Fruit fly (Drosophila melanogaster): ENCODE data around the gene Obp83b.
A peak's percentile ranks its signal among the peaks of the same experiment; 100 is the strongest.

DNA sequence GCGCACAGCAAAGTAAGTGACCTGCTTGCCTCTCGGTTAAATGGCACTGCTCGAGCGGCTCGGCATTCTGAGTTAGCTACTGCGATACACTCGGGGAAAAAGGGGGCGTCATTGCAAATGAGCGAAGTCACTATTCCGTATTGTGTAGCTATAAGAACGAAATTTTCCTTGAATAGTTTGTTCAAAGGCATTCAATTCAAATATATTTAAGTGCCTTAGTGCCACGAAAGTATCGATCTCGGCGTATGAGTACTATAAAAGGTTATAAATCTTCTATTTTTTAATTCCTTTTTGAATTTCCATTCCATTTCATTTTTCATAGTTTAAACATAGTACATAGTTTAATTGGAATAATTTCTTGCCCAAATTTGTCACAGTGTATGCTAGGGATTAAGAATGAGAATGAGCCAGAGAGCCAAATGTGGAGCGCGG, 21.6 kb upstream of the Obp83b start:
- TF ChIP-seq Dfd (GFP tag; optimal IDR thresholded peaks at IDR 0.05) (no peak), woc (GFP tag; optimal IDR thresholded peaks at IDR 0.05) (no peak), CG9705 (GFP tag; optimal IDR thresholded peaks at IDR 0.05) (no peak), HLH106 (tag; optimal IDR thresholded peaks at IDR 0.05) (peak; percentile 6), foxo (GFP tag; optimal IDR thresholded peaks at IDR 0.05) (no peak)
